Fruit fly (Drosophila melanogaster) whole organism, embryonic: ENCODE results near the gene Calr.

Experiments used
- CG10543 ChIP-seq: fragments of 200-800 bp; sonication (Bioruptor generic); optimal IDR thresholded peaks from 3 replicates; lab custom pipeline; 2017; ENCODE audit warnings: missing biosample characterization, mild to moderate bottlenecking, missing genetic modification characterization, moderate library complexity
- CG10654 ChIP-seq: fragments of 200-800 bp; sonication (Bioruptor generic); optimal IDR thresholded peaks from 2 replicates; lab custom pipeline; 2016; ENCODE audit warnings: missing biosample characterization, missing genetic modification characterization
- CG11085 ChIP-seq: fragments of 200-800 bp; sonication (Bioruptor generic); IDR thresholded peaks from 2 replicates; pipeline ENCODE4 v1.3.6; 2022; ENCODE audit warnings: missing biosample characterization, missing genetic modification characterization
- CG12155 ChIP-seq: fragments of 200-800 bp; sonication (Bioruptor generic); optimal IDR thresholded peaks from 3 replicates; lab custom pipeline; 2016; ENCODE audit warnings: missing biosample characterization, missing genetic modification characterization
- CG12769 ChIP-seq: fragments of 200-800 bp; sonication (Bioruptor generic); optimal IDR thresholded peaks from 2 replicates; lab custom pipeline; 2019; ENCODE audit warnings: missing biosample characterization, mild to moderate bottlenecking, missing genetic modification characterization, moderate library complexity
- CG13296 ChIP-seq: fragments of 200-800 bp; sonication (Bioruptor generic); optimal IDR thresholded peaks from 3 replicates; lab custom pipeline; 2018; ENCODE audit warnings: missing biosample characterization, mild to moderate bottlenecking, missing genetic modification characterization
- CG15073 ChIP-seq: fragments of 200-800 bp; sonication (Bioruptor generic); optimal IDR thresholded peaks from 2 replicates; lab custom pipeline; 2016; ENCODE audit warnings: missing biosample characterization, missing genetic modification characterization
- CG17359 ChIP-seq: fragments of 200-800 bp; sonication (Bioruptor generic); optimal IDR thresholded peaks from 3 replicates; lab custom pipeline; 2018; ENCODE audit warnings: missing biosample characterization, mild to moderate bottlenecking, missing genetic modification characterization, moderate library complexity
- CG17385 ChIP-seq: fragments of 200-800 bp; sonication (Bioruptor generic); optimal IDR thresholded peaks from 3 replicates; lab custom pipeline; 2018; ENCODE audit warnings: missing biosample characterization, mild to moderate bottlenecking, missing genetic modification characterization
- CG34376 ChIP-seq: fragments of 200-800 bp; sonication (Bioruptor generic); optimal IDR thresholded peaks from 2 replicates; lab custom pipeline; 2018; ENCODE audit warnings: missing biosample characterization, mild to moderate bottlenecking, missing genetic modification characterization
- CG34422 ChIP-seq: fragments of 200-800 bp; sonication (Bioruptor generic); IDR thresholded peaks from 3 replicates; pipeline ENCODE4 v1.3.6; 2022; ENCODE audit warnings: missing biosample characterization, missing genetic modification characterization
- CG3838 ChIP-seq: fragments of 200-800 bp; sonication (Bioruptor generic); optimal IDR thresholded peaks from 3 replicates; lab custom pipeline; 2016; ENCODE audit warnings: missing biosample characterization, missing genetic modification characterization
- CG4282 ChIP-seq: fragments of 200-800 bp; sonication (Bioruptor generic); optimal IDR thresholded peaks from 2 replicates; lab custom pipeline; 2016; ENCODE audit warnings: missing biosample characterization, missing genetic modification characterization
- CG7556 ChIP-seq: fragments of 200-800 bp; sonication (Bioruptor generic); optimal IDR thresholded peaks from 2 replicates; lab custom pipeline; 2017; ENCODE audit warnings: missing biosample characterization, mild to moderate bottlenecking, missing genetic modification characterization
- E2f2 ChIP-seq: fragments of 200-800 bp; sonication (Bioruptor generic); IDR thresholded peaks from 2 replicates; pipeline ENCODE4 v1.3.6; 2022; ENCODE audit warnings: missing biosample characterization, missing genetic modification characterization
- ERR ChIP-seq: fragments of 200-800 bp; sonication (Bioruptor generic); optimal IDR thresholded peaks from 2 replicates; lab custom pipeline; 2016; ENCODE audit warnings: missing biosample characterization, missing genetic modification characterization
- GATAe ChIP-seq: fragments of 200-800 bp; sonication (Bioruptor generic); conservative IDR thresholded peaks from 2 replicates; pipeline ENCODE4 v1.3.6; 2022; ENCODE audit warnings: missing biosample characterization, missing genetic modification characterization
- HmgZ ChIP-seq: fragments of 200-800 bp; sonication (Bioruptor generic); optimal IDR thresholded peaks from 2 replicates; lab custom pipeline; 2018; ENCODE audit warnings: missing biosample characterization, mild to moderate bottlenecking, missing genetic modification characterization
- MBD-R2 ChIP-seq: fragments of 200-800 bp; sonication (Bioruptor generic); IDR thresholded peaks from 2 replicates; pipeline ENCODE4 v1.3.6; 2022; ENCODE audit warnings: missing biosample characterization, missing genetic modification characterization
- MESR4 ChIP-seq: fragments of 200-800 bp; sonication (Bioruptor generic); optimal IDR thresholded peaks from 2 replicates; lab custom pipeline; 2018; ENCODE audit warnings: missing biosample characterization, mild to moderate bottlenecking, missing genetic modification characterization, moderate library complexity
- Max ChIP-seq: fragments of 200-800 bp; sonication (Bioruptor generic); optimal IDR thresholded peaks from 2 replicates; lab custom pipeline; 2016; ENCODE audit warnings: missing biosample characterization, mild to moderate bottlenecking, missing genetic modification characterization
- Med ChIP-seq: fragments of 200-800 bp; sonication (Bioruptor generic); peaks from one replicate; lab custom pipeline; 2016; ENCODE audit warnings: missing biosample characterization, missing genetic modification characterization, mild to moderate bottlenecking, inconsistent platforms, moderate library complexity
- PHDP ChIP-seq: fragments of 200-800 bp; sonication (Bioruptor generic); optimal IDR thresholded peaks from 3 replicates; lab custom pipeline; 2018; ENCODE audit warnings: missing biosample characterization, mild to moderate bottlenecking, missing genetic modification characterization, moderate library complexity
- Ssrp ChIP-seq: fragments of 200-800 bp; sonication (Bioruptor generic); optimal IDR thresholded peaks from 2 replicates; lab custom pipeline; 2018; ENCODE audit warnings: missing biosample characterization, mild to moderate bottlenecking, missing genetic modification characterization, moderate library complexity
- YL-1 ChIP-seq: fragments of 200-800 bp; sonication (Bioruptor generic); optimal IDR thresholded peaks from 3 replicates; lab custom pipeline; 2017; ENCODE audit warnings: missing biosample characterization, mild to moderate bottlenecking, missing genetic modification characterization
- crc ChIP-seq: fragments of 200-800 bp; sonication (Bioruptor generic); optimal IDR thresholded peaks from 2 replicates; lab custom pipeline; 2016; ENCODE audit warnings: missing biosample characterization, missing genetic modification characterization
- cwo ChIP-seq: fragments of 200-800 bp; sonication (Bioruptor generic); optimal IDR thresholded peaks from 3 replicates; lab custom pipeline; 2017; ENCODE audit warnings: missing biosample characterization, missing genetic modification characterization, mild to moderate bottlenecking, moderate library complexity, missing genetic modification reagents
- dm ChIP-seq: fragments of 200-800 bp; sonication (Bioruptor generic); optimal IDR thresholded peaks from 3 replicates; lab custom pipeline; 2016; ENCODE audit warnings: missing biosample characterization, missing genetic modification characterization
- dmrt99B ChIP-seq: fragments of 200-800 bp; sonication (Bioruptor generic); optimal IDR thresholded peaks from 2 replicates; lab custom pipeline; 2018; ENCODE audit warnings: missing biosample characterization, mild to moderate bottlenecking, missing genetic modification characterization, moderate library complexity
- emc ChIP-seq: fragments of 200-800 bp; sonication (Bioruptor generic); optimal IDR thresholded peaks from 2 replicates; lab custom pipeline; 2016; ENCODE audit warnings: missing biosample characterization, missing genetic modification characterization
- gfzf ChIP-seq: fragments of 200-800 bp; sonication (Bioruptor generic); optimal IDR thresholded peaks from 2 replicates; lab custom pipeline; 2016; ENCODE audit warnings: missing biosample characterization, mild to moderate bottlenecking, missing genetic modification characterization, moderate library complexity
- kay ChIP-seq: fragments of 200-800 bp; sonication (Bioruptor generic); optimal IDR thresholded peaks from 2 replicates; lab custom pipeline; 2016; ENCODE audit warnings: missing biosample characterization, missing genetic modification characterization
- lilli ChIP-seq: fragments of 200-800 bp; sonication (Bioruptor generic); optimal IDR thresholded peaks from 3 replicates; lab custom pipeline; 2016; ENCODE audit warnings: missing biosample characterization, missing genetic modification characterization
- mirr ChIP-seq: fragments of 200-800 bp; sonication (Bioruptor generic); optimal IDR thresholded peaks from 3 replicates; lab custom pipeline; 2018; ENCODE audit warnings: missing biosample characterization, mild to moderate bottlenecking, missing genetic modification characterization
- nau ChIP-seq: fragments of 200-800 bp; sonication (Bioruptor generic); optimal IDR thresholded peaks from 3 replicates; lab custom pipeline; 2017; ENCODE audit warnings: missing biosample characterization, mild to moderate bottlenecking, missing genetic modification characterization, missing genetic modification reagents
- nerfin-1 ChIP-seq: fragments of 200-800 bp; sonication (Bioruptor generic); optimal IDR thresholded peaks from 3 replicates; lab custom pipeline; 2019; ENCODE audit warnings: missing biosample characterization, mild to moderate bottlenecking, missing genetic modification characterization, moderate library complexity
- p53 ChIP-seq: fragments of 200-800 bp; sonication (Bioruptor generic); optimal IDR thresholded peaks from 2 replicates; lab custom pipeline; 2016; ENCODE audit warnings: missing biosample characterization, missing genetic modification characterization
- pb ChIP-seq: fragments of 200-800 bp; sonication (Bioruptor generic); optimal IDR thresholded peaks from 3 replicates; lab custom pipeline; 2016; ENCODE audit warnings: missing biosample characterization, missing genetic modification characterization
- pros ChIP-seq: fragments of 200-800 bp; sonication (Bioruptor generic); optimal IDR thresholded peaks from 3 replicates; lab custom pipeline; 2019; ENCODE audit warnings: missing biosample characterization, mild to moderate bottlenecking, missing genetic modification characterization, moderate library complexity
- psq ChIP-seq: fragments of 200-800 bp; sonication (Bioruptor generic); optimal IDR thresholded peaks from 2 replicates; lab custom pipeline; 2017; ENCODE audit warnings: missing biosample characterization, missing genetic modification characterization
- pzg ChIP-seq: fragments of 200-800 bp; sonication (Bioruptor generic); optimal IDR thresholded peaks from 3 replicates; lab custom pipeline; 2018; ENCODE audit warnings: missing biosample characterization, mild to moderate bottlenecking, missing genetic modification characterization, moderate library complexity
- scrt ChIP-seq: fragments of 200-800 bp; sonication (Bioruptor generic); optimal IDR thresholded peaks from 2 replicates; lab custom pipeline; 2018; ENCODE audit warnings: missing biosample characterization, mild to moderate bottlenecking, missing genetic modification characterization, moderate library complexity
- sd ChIP-seq: fragments of 200-800 bp; sonication (Bioruptor generic); optimal IDR thresholded peaks from 3 replicates; lab custom pipeline; 2018; ENCODE audit warnings: missing biosample characterization, mild to moderate bottlenecking, missing genetic modification characterization, moderate library complexity
- sens ChIP-seq: fragments of 200-800 bp; sonication (Bioruptor generic); peaks from one replicate; lab custom pipeline; 2016; ENCODE audit warnings: missing biosample characterization, missing genetic modification characterization
- sim ChIP-seq: fragments of 200-800 bp; sonication (Bioruptor generic); IDR thresholded peaks from 2 replicates; pipeline ENCODE4 v1.3.6; 2022; ENCODE audit warnings: missing biosample characterization, missing genetic modification characterization
- sug ChIP-seq: fragments of 200-800 bp; optimal IDR thresholded peaks from 2 replicates; lab custom pipeline; 2019; ENCODE audit warnings: missing biosample characterization, mild to moderate bottlenecking, missing genetic modification characterization, moderate library complexity
- tap ChIP-seq: fragments of 200-800 bp; optimal IDR thresholded peaks from 3 replicates; lab custom pipeline; 2019; ENCODE audit warnings: missing biosample characterization, mild to moderate bottlenecking, missing genetic modification characterization, moderate library complexity
- vnd ChIP-seq: fragments of 200-800 bp; sonication (Bioruptor generic); IDR thresholded peaks from 3 replicates; pipeline ENCODE4 v1.3.6; 2022; ENCODE audit warnings: missing biosample characterization, missing genetic modification characterization; ENCODE audit not compliant: partially characterized antibody
- wek ChIP-seq: fragments of 200-800 bp; sonication (Bioruptor generic); optimal IDR thresholded peaks from 3 replicates; lab custom pipeline; 2018; ENCODE audit warnings: missing biosample characterization, mild to moderate bottlenecking, missing genetic modification characterization, moderate library complexity
- zfh2 ChIP-seq: fragments of 200-800 bp; sonication (Bioruptor generic); optimal IDR thresholded peaks from 2 replicates; lab custom pipeline; 2016; ENCODE audit warnings: missing biosample characterization, missing genetic modification characterization

The Calr gene

dm6 chr3R:9631564-9631963, 913 bp upstream of the Calr start, which contains the start of gene SpdS:
Gene SpdS, plus strand, starts transcription at chr3R:9631641.
- TF ChIP-seq MESR4 (GFP tag; lab: Kevin White, UChicago) (peak; percentile 26), pb (GFP tag; lab: Kevin White, UChicago) (no peak), MBD-R2 (GFP tag; lab: Robert Waterston, UW) (0 out of 2 replicates have a peak, but pooled peaks have one; percentile 18), wek (GFP tag; lab: Kevin White, UChicago) (peak; percentile 23), Med (peak; percentile 78), CG7556 (GFP tag; lab: Kevin White, UChicago) (no peak), nerfin-1 (tag; lab: Kevin White, UChicago) (peak; percentile 29), CG17385 (peak; percentile 5), sd (tag; lab: Kevin White, UChicago) (peak; percentile 81), zfh2 (no peak), CG34422 (GFP tag; lab: Robert Waterston, UW) (peak; percentile 72; the same call in 1 of the 3 replicates), emc (GFP tag; lab: Kevin White, UChicago) (no peak), kay (GFP tag; lab: Kevin White, UChicago) (no peak), dm (GFP tag; lab: Kevin White, UChicago) (peak; percentile 78), CG15073 (GFP tag; lab: Kevin White, UChicago) (no peak), pros (GFP tag; lab: Kevin White, UChicago) (peak; percentile 15), HmgZ (peak; percentile 21), gfzf (GFP tag; lab: Kevin White, UChicago) (peak; percentile 57), sens (peak; percentile 62), crc (GFP tag; lab: Kevin White, UChicago) (no peak), CG4282 (no peak), Max (peak; percentile 83), scrt (GFP tag; lab: Kevin White, UChicago) (peak; percentile 84), CG11085 (no peak), CG34376 (GFP tag; lab: Kevin White, UChicago) (peak; percentile 28), nau (GFP tag; lab: Kevin White, UChicago) (peak; percentile 18), CG13296 (GFP tag; lab: Kevin White, UChicago) (peak; percentile 30), PHDP (tag; lab: Kevin White, UChicago) (peak; percentile 22), pzg (GFP tag; lab: Kevin White, UChicago) (peak; percentile 35), ERR (GFP tag; lab: Kevin White, UChicago) (peak; percentile 79), vnd (GFP tag; lab: Robert Waterston, UW) (no peak), sug (tag; lab: Kevin White, UChicago) (peak; percentile 10)

dm6 chr3R:9630053-9630632, 508 bp downstream of the Calr start:
- TF ChIP-seq YL-1 (GFP tag; lab: Kevin White, UChicago) (peak; percentile 86), lilli (GFP tag; lab: Kevin White, UChicago) (no peak), GATAe (GFP tag; lab: Robert Waterston, UW) (no peak), CG12155 (no peak), dmrt99B (tag; lab: Kevin White, UChicago) (no peak), sim (GFP tag; lab: Robert Waterston, UW) (no peak), MESR4 (GFP tag; lab: Kevin White, UChicago) (peak; percentile 83), Ssrp (tag; lab: Kevin White, UChicago) (peak; percentile 9), CG17385 (peak; percentile 98), CG12769 (peak; percentile 10), E2f2 (GFP tag; lab: Robert Waterston, UW) (no peak), tap (tag; lab: Kevin White, UChicago) (no peak), mirr (GFP tag; lab: Kevin White, UChicago) (peak; percentile 18), CG17359 (tag; lab: Kevin White, UChicago) (no peak), Med (peak; percentile 70), Max (no peak), p53 (GFP tag; lab: Kevin White, UChicago) (no peak), CG10654 (GFP tag; lab: Kevin White, UChicago) (no peak), CG3838 (GFP tag; lab: Kevin White, UChicago) (no peak), CG10543 (GFP tag; lab: Kevin White, UChicago) (peak; percentile 22), psq (GFP tag; lab: Kevin White, UChicago) (peak; percentile 34), cwo (peak; percentile 13)
